Fruit fly (Drosophila melanogaster): ENCODE results near the gene NimC1.

- TF ChIP-seq pan (optimal IDR thresholded peaks at IDR 0.05): no peak
- TF ChIP-seq EcR (GFP tag; optimal IDR thresholded peaks at IDR 0.05): no peak
- no peak for TF ChIP-seq CG8478 (optimal IDR thresholded peaks at IDR 0.05)
Measured at dm6 chr2L:13976669-13977068, at the start of gene NimC1.

All from whole organism.